Worm (Caenorhabditis elegans): ENCODE data around the gene dmd-7.
A peak's percentile ranks its signal among the peaks of the same experiment; 100 is the strongest.

Gene dmd-7

DNA sequence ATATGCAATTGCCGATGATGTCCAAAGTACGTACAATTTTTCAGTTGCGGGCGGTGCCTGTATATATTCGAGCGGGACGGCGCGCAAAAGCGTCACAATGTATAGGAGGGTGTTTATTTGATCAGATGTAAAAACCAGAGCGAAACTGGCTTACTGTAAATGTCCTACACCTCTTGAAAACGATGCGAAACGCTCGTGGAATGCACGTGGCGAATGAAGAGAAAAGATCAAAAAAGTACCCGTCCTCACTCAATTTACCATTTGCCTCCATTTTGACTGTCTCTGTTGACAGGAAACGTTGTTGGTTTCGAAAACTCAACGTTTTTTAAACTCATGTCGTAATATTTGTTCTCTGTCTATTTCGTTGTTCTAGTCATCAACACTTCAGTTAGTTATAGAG, 6.0 kb upstream of the dmd-7 start (continued):
- TF ChIP-seq egl-27 (tag; optimal IDR thresholded peaks at IDR 0.05) = peak; percentile 16
- TF ChIP-seq ztf-11 (tag; optimal IDR thresholded peaks at IDR 0.05) = no peak
- no peak for TF ChIP-seq ama-1 (optimal IDR thresholded peaks at IDR 0.05)

DNA sequence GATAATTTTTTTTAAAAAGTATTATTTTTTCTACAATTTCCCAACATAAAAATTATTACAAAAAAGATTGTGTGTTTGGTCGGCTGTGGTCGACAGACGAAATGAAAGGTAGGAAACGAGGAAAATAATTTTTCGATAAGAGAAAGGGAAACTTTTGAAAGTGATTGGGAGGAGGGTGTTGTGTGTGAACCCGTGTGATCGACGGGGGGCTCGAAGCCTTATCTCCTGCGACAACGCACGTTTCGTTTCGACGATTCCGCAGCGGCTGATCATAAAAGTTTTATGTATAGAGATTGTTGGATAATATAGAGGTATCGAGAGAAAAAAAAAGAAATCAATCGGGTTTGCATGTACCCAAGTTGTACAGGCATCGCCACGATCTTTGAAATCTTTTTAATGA, 3.5 kb upstream of the dmd-7 start:
- TF ChIP-seq nhr-77 (tag; optimal IDR thresholded peaks at IDR 0.05) (no peak), gmeb-1 (tag; optimal IDR thresholded peaks at IDR 0.05) (peak; percentile 13), nhr-21 (tag; optimal IDR thresholded peaks at IDR 0.05) (peak; percentile 39), mdl-1 (tag; optimal IDR thresholded peaks at IDR 0.05) (no peak), egl-27 (tag; optimal IDR thresholded peaks at IDR 0.05) (peak; percentile 1), sma-9 (GFP tag; optimal IDR thresholded peaks at IDR 0.05) (peak; percentile 93), sma-9 (tag; optimal IDR thresholded peaks at IDR 0.05) (no peak), blmp-1 (tag; optimal IDR thresholded peaks at IDR 0.05; ENCODE audit: insufficient read depth) (peak; percentile 54), crh-2 (tag; optimal IDR thresholded peaks at IDR 0.05) (peak; percentile 24), fos-1 (tag; optimal IDR thresholded peaks at IDR 0.05) (peak; percentile 64)

DNA sequence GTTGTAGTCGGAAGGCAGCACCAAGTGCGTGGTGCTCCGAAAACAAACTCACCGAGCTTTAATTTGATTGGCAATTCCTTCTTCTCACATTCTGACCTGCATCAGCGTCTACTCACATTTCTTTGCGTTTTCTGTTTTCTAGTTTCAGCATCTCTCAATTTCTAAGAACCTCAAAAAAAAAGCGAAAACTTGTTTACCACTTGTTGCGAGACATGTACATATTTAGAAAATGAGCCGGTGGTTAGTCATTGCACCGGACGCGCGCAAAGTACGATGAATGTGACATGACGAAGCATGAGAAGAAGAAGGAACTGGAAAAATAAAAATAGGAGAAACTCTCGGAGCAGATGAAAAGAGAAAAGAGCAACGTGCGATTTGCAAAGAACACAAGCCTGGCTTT, 2.1 kb upstream of the dmd-7 start:
- TF ChIP-seq nhr-21 (tag; optimal IDR thresholded peaks at IDR 0.05) (peak; percentile 53), nhr-77 (tag; optimal IDR thresholded peaks at IDR 0.05) (no peak), C34F6.9 (tag; optimal IDR thresholded peaks at IDR 0.05) (peak; percentile 36), alr-1 (tag; optimal IDR thresholded peaks at IDR 0.05) (peak; percentile 43), lsy-2 (tag; optimal IDR thresholded peaks at IDR 0.05) (peak in 1 of 2 experiments; percentile 19), Y55F3AM.14 (GFP tag; optimal IDR thresholded peaks at IDR 0.05) (no peak), nhr-129 (tag; optimal IDR thresholded peaks at IDR 0.05) (peak; percentile 23), lin-11 (tag; optimal IDR thresholded peaks at IDR 0.05) (peak; percentile 70), R02D3.7 (tag; optimal IDR thresholded peaks at IDR 0.05) (no peak)

DNA sequence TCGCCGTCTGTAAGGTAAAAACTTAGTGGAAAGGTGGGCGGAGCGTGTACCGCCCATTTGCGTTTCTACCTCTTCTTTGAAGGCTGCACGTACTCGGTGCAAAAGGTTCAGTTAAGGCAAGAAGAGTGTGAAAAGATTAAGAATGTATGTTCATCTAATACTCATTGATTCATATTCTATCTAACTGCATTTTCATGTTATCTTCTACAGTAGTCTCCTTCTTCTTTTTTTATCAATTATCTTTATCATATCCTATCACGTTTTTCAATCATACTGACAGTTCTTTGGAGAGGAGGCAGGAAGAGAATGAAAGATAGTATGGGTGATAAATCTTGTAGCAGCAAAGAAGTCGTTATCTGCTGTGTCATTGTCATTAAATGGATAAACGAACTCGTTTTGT, 666 bp downstream of the dmd-7 start:
- TF ChIP-seq aly-2 (tag; optimal IDR thresholded peaks at IDR 0.05) (no peak), alr-1 (tag; optimal IDR thresholded peaks at IDR 0.05) (no peak), nhr-11 (tag; optimal IDR thresholded peaks at IDR 0.05) (no peak), nhr-23 (tag; optimal IDR thresholded peaks at IDR 0.05) (no peak), R02D3.7 (tag; optimal IDR thresholded peaks at IDR 0.05) (no peak), ceh-82 (tag; optimal IDR thresholded peaks at IDR 0.05) (no peak), elt-3 (tag; optimal IDR thresholded peaks at IDR 0.05) (no peak), dmd-4 (tag; optimal IDR thresholded peaks at IDR 0.05) (no peak), sma-9 (GFP tag; optimal IDR thresholded peaks at IDR 0.05) (peak; percentile 99), sma-9 (tag; optimal IDR thresholded peaks at IDR 0.05) (no peak), nhr-77 (tag; optimal IDR thresholded peaks at IDR 0.05) (no peak), Y55F3AM.14 (GFP tag; optimal IDR thresholded peaks at IDR 0.05) (peak; percentile 60), elt-1 (tag; optimal IDR thresholded peaks at IDR 0.05) (no peak), skn-1 (tag; optimal IDR thresholded peaks at IDR 0.05) (no peak), lsy-2 (tag; optimal IDR thresholded peaks at IDR 0.05) (peak in 1 of 2 experiments; percentile 71), nhr-10 (tag; optimal IDR thresholded peaks at IDR 0.05) (no peak), nhr-6 (tag; optimal IDR thresholded peaks at IDR 0.05) (peak; percentile 32), blmp-1 (tag; optimal IDR thresholded peaks at IDR 0.05; ENCODE audit: insufficient read depth) (peak; percentile 86), ztf-11 (tag; optimal IDR thresholded peaks at IDR 0.05) (no peak), nhr-21 (tag; optimal IDR thresholded peaks at IDR 0.05) (peak; percentile 97), snpc-4 (tag; optimal IDR thresholded peaks at IDR 0.05) (no peak), unc-55 (GFP tag; optimal IDR thresholded peaks at IDR 0.05) (no peak), ama-1 (optimal IDR thresholded peaks at IDR 0.05) (no peak), nhr-12 (tag; optimal IDR thresholded peaks at IDR 0.05) (no peak), ztf-1 (GFP tag; conservative IDR thresholded peaks at IDR 0.05) (no peak), lin-13 (GFP tag; optimal IDR thresholded peaks at IDR 0.05) (no peak), sma-3 (GFP tag; optimal IDR thresholded peaks at IDR 0.05) (peak; percentile 88), lin-11 (tag; optimal IDR thresholded peaks at IDR 0.05) (no peak), ceh-16 (tag; optimal IDR thresholded peaks at IDR 0.05) (no peak), peb-1 (tag; optimal IDR thresholded peaks at IDR 0.05) (no peak), unc-62 (GFP tag; optimal IDR thresholded peaks at IDR 0.05) (peak; percentile 51), ZK546.5 (tag; optimal IDR thresholded peaks at IDR 0.05) (no peak), nhr-129 (tag; optimal IDR thresholded peaks at IDR 0.05) (peak; percentile 33), F13H6.1 (tag; optimal IDR thresholded peaks at IDR 0.05) (peak; percentile 42), mab-5 (tag; optimal IDR thresholded peaks at IDR 0.05) (peak; percentile 17), nhr-25 (tag; optimal IDR thresholded peaks at IDR 0.05) (peak; percentile 86), fos-1 (tag; optimal IDR thresholded peaks at IDR 0.05) (peak; percentile 46), gmeb-1 (tag; optimal IDR thresholded peaks at IDR 0.05) (peak; percentile 50), zag-1 (tag; optimal IDR thresholded peaks at IDR 0.05) (no peak), unc-39 (tag; optimal IDR thresholded peaks at IDR 0.05) (no peak), crh-2 (tag; optimal IDR thresholded peaks at IDR 0.05) (peak; percentile 55), egl-27 (tag; optimal IDR thresholded peaks at IDR 0.05) (peak; percentile 73), nhr-237 (tag; optimal IDR thresholded peaks at IDR 0.05) (no peak), mdl-1 (tag; optimal IDR thresholded peaks at IDR 0.05) (peak in 1 of 2 experiments; percentile 37), C34F6.9 (tag; optimal IDR thresholded peaks at IDR 0.05) (no peak), lin-39 (tag; optimal IDR thresholded peaks at IDR 0.05) (no peak)

Data from whole organism, L2 larva.